Worm (Caenorhabditis elegans) whole organism, L3 larva: ENCODE data around the gene Y54F10AM.15.

Experiments
- ZK546.5 ChIP-seq: sonication (generic microtip); optimal IDR thresholded peaks from 2 replicates; lab custom pipeline; 2017; ENCODE audit warnings: missing biosample characterization, missing genetic modification characterization
- aly-2 ChIP-seq: fragments of 150-350 bp; optimal IDR thresholded peaks from 2 replicates; lab custom pipeline; 2014; ENCODE audit warnings: missing biosample characterization, missing genetic modification characterization
- ama-1 ChIP-seq: fragments of 150-350 bp; optimal IDR thresholded peaks from 2 replicates; lab custom pipeline; 2018
- ceh-16 ChIP-seq: sonication (generic microtip); optimal IDR thresholded peaks from 2 replicates; lab custom pipeline; 2017; ENCODE audit warnings: missing biosample characterization, missing genetic modification characterization
- ceh-28 ChIP-seq: fragments of 150-350 bp; optimal IDR thresholded peaks from 2 replicates; lab custom pipeline; 2014; ENCODE audit warnings: missing biosample characterization, missing genetic modification reagents, missing genetic modification characterization
- ceh-82 ChIP-seq: fragments of 150-350 bp; optimal IDR thresholded peaks from 2 replicates; lab custom pipeline; 2014; ENCODE audit warnings: missing biosample characterization, missing genetic modification characterization
- ceh-9 ChIP-seq: sonication (generic microtip); optimal IDR thresholded peaks from 2 replicates; lab custom pipeline; 2018; ENCODE audit warnings: missing biosample characterization, missing genetic modification characterization
- daf-12 ChIP-seq: fragments of 150-350 bp; optimal IDR thresholded peaks from 2 replicates; lab custom pipeline; 2014; ENCODE audit warnings: missing biosample characterization, missing genetic modification reagents, missing genetic modification characterization
- egl-27 ChIP-seq: sonication (generic microtip); optimal IDR thresholded peaks from 4 replicates; lab custom pipeline; 2017; ENCODE audit warnings: missing biosample characterization, missing genetic modification reagents, missing genetic modification characterization
- elt-1 ChIP-seq: fragments of 150-350 bp; optimal IDR thresholded peaks from 2 replicates; lab custom pipeline; 2014; ENCODE audit warnings: missing biosample characterization, missing genetic modification characterization
- elt-2 ChIP-seq: sonication (generic microtip); optimal IDR thresholded peaks from 2 replicates; lab custom pipeline; 2016; ENCODE audit warnings: missing genetic modification reagents, mild to moderate bottlenecking, missing genetic modification characterization, missing compliant biosample characterization
- elt-3 ChIP-seq, 3 experiments: fragments of 150-350 bp in 1 of 3; sonication (generic microtip) in 2 of 3; optimal IDR thresholded peaks; 2 replicates in 2 of 3; 4 replicates in 1 of 3; lab custom pipeline; 2014 to 2017; ENCODE audit warnings: missing biosample characterization in 3 of 3, missing genetic modification characterization in 3 of 3
- eor-1 ChIP-seq, 2 experiments: fragments of 150-350 bp; optimal IDR thresholded peaks; 2 replicates each; lab custom pipeline; 2014 to 2018; ENCODE audit warnings: missing biosample characterization in 2 of 2, missing genetic modification characterization in 2 of 2
- fkh-10 ChIP-seq: sonication (generic microtip); optimal IDR thresholded peaks from 2 replicates; lab custom pipeline; 2017; ENCODE audit warnings: missing biosample characterization, missing genetic modification reagents, missing genetic modification characterization
- fkh-2 ChIP-seq: fragments of 150-350 bp; optimal IDR thresholded peaks from 2 replicates; lab custom pipeline; 2014; ENCODE audit warnings: missing biosample characterization, missing genetic modification reagents, missing genetic modification characterization
- fos-1 ChIP-seq: fragments of 150-350 bp; optimal IDR thresholded peaks from 2 replicates; lab custom pipeline; 2014; ENCODE audit warnings: missing biosample characterization, missing genetic modification characterization
- hmg-11 ChIP-seq: sonication (generic microtip); optimal IDR thresholded peaks from 2 replicates; lab custom pipeline; 2016; ENCODE audit warnings: missing genetic modification characterization, missing compliant biosample characterization
- jun-1 ChIP-seq: fragments of 150-350 bp; optimal IDR thresholded peaks from 2 replicates; lab custom pipeline; 2014; ENCODE audit warnings: missing biosample characterization, missing genetic modification reagents, missing genetic modification characterization
- lin-15B ChIP-seq: fragments of 150-350 bp; optimal IDR thresholded peaks from 2 replicates; lab custom pipeline; 2014; ENCODE audit warnings: missing biosample characterization, missing genetic modification characterization
- lin-39 ChIP-seq: fragments of 150-350 bp; optimal IDR thresholded peaks from 2 replicates; lab custom pipeline; 2018; ENCODE audit warnings: missing biosample characterization, missing genetic modification reagents, missing genetic modification characterization
- mml-1 ChIP-seq: fragments of 150-350 bp; sonication (generic microtip); optimal IDR thresholded peaks from 3 replicates; lab custom pipeline; 2014; ENCODE audit warnings: missing biosample characterization, missing genetic modification characterization
- nfya-1 ChIP-seq: sonication (generic microtip); optimal IDR thresholded peaks from 2 replicates; lab custom pipeline; 2017; ENCODE audit warnings: missing genetic modification characterization, mild to moderate bottlenecking, missing compliant biosample characterization, antibody characterized with exemption, moderate library complexity; ENCODE audit not compliant: insufficient read depth
- nhr-11 ChIP-seq: fragments of 150-350 bp; optimal IDR thresholded peaks from 2 replicates; lab custom pipeline; 2014; ENCODE audit warnings: missing biosample characterization, missing genetic modification characterization
- nhr-23 ChIP-seq: fragments of 150-350 bp; optimal IDR thresholded peaks from 2 replicates; lab custom pipeline; 2014; ENCODE audit warnings: missing biosample characterization, missing genetic modification reagents, missing genetic modification characterization
- nhr-25 ChIP-seq: sonication (generic microtip); optimal IDR thresholded peaks from 2 replicates; lab custom pipeline; 2017; ENCODE audit warnings: missing biosample characterization, missing genetic modification characterization
- nhr-28 ChIP-seq: fragments of 150-350 bp; optimal IDR thresholded peaks from 2 replicates; lab custom pipeline; 2014; ENCODE audit warnings: missing biosample characterization, missing genetic modification characterization
- nhr-43 ChIP-seq: sonication (generic microtip); optimal IDR thresholded peaks from 2 replicates; lab custom pipeline; 2016; ENCODE audit warnings: mild to moderate bottlenecking, missing genetic modification characterization, missing compliant biosample characterization; ENCODE audit not compliant: poor library complexity, severe bottlenecking
- nhr-67 ChIP-seq: fragments of 150-350 bp; optimal IDR thresholded peaks from 2 replicates; lab custom pipeline; 2014; ENCODE audit warnings: missing biosample characterization, missing genetic modification characterization
- nhr-77 ChIP-seq: fragments of 150-350 bp; optimal IDR thresholded peaks from 2 replicates; lab custom pipeline; 2014; ENCODE audit warnings: missing biosample characterization, missing genetic modification characterization
- pha-4 ChIP-seq: fragments of 150-350 bp; optimal IDR thresholded peaks from 2 replicates; lab custom pipeline; 2014; ENCODE audit warnings: missing biosample characterization, missing genetic modification reagents, missing genetic modification characterization
- pqm-1 ChIP-seq: fragments of 150-350 bp; optimal IDR thresholded peaks from 2 replicates; lab custom pipeline; 2017; ENCODE audit warnings: missing biosample characterization, missing genetic modification characterization, inconsistent platforms
- sea-2 ChIP-seq: fragments of 150-350 bp; sonication (generic microtip); optimal IDR thresholded peaks from 4 replicates; lab custom pipeline; 2014; ENCODE audit warnings: missing biosample characterization, missing genetic modification reagents, missing genetic modification characterization
- skn-1 ChIP-seq: fragments of 150-350 bp; optimal IDR thresholded peaks from 2 replicates; lab custom pipeline; 2014; ENCODE audit warnings: missing biosample characterization, missing genetic modification characterization
- snpc-4 ChIP-seq: fragments of 150-350 bp; optimal IDR thresholded peaks from 2 replicates; lab custom pipeline; 2014; ENCODE audit warnings: missing biosample characterization, missing genetic modification characterization
- tbx-2 ChIP-seq: sonication (generic microtip); optimal IDR thresholded peaks from 2 replicates; lab custom pipeline; 2016; ENCODE audit warnings: mild to moderate bottlenecking, missing genetic modification characterization, missing compliant biosample characterization
- unc-39 ChIP-seq: sonication (generic microtip); optimal IDR thresholded peaks from 4 replicates; lab custom pipeline; 2017; ENCODE audit warnings: missing biosample characterization, missing genetic modification characterization
- unc-62 ChIP-seq: fragments of 150-350 bp; sonication (generic microtip); optimal IDR thresholded peaks from 4 replicates; lab custom pipeline; 2014; ENCODE audit warnings: missing biosample characterization, missing genetic modification reagents, missing genetic modification characterization
- zag-1 ChIP-seq: fragments of 150-350 bp; optimal IDR thresholded peaks from 2 replicates; lab custom pipeline; 2014; ENCODE audit warnings: missing biosample characterization, missing genetic modification characterization
- ztf-4 ChIP-seq: fragments of 150-350 bp; optimal IDR thresholded peaks from 2 replicates; lab custom pipeline; 2014; ENCODE audit warnings: missing biosample characterization, missing genetic modification characterization

Gene Y54F10AM.15

ce11 chrIII:2508518-2508917 is 20.0 kb downstream of the Y54F10AM.15 start, which contains the start of gene Y54F10AM.6:
Gene Y54F10AM.6, plus strand, starts transcription at chrIII:2508818.
- TF ChIP-seq nhr-11 (tag; lab: Kevin White, UChicago) = no peak
- no peak for TF ChIP-seq aly-2 (tag; lab: Kevin White, UChicago)
- TF ChIP-seq nhr-43 (tag; lab: Kevin White, UChicago) = no peak
- TF ChIP-seq unc-39 = no peak
- no peak for TF ChIP-seq nhr-25

ce11 chrIII:2507938-2508337 is 20.5 kb downstream of the Y54F10AM.15 start, which contains the start of gene Y54F10AM.8:
Gene Y54F10AM.8, minus strand, starts transcription at chrIII:2507972.
- peak; percentile 33 for TF ChIP-seq pha-4 (tag; lab: Kevin White, UChicago)
- TF ChIP-seq unc-62 (GFP tag; lab: Kevin White, UChicago) = no peak
- no peak for TF ChIP-seq daf-12 (tag; lab: Kevin White, UChicago)
- TF ChIP-seq tbx-2 (tag; lab: Kevin White, UChicago) = no peak
- TF ChIP-seq nhr-77 (tag; lab: Kevin White, UChicago) = no peak
- peak; percentile 98 for TF ChIP-seq elt-2
- TF ChIP-seq pqm-1 (tag; lab: Kevin White, UChicago) = peak; percentile 86
- TF ChIP-seq lin-39 = no peak
- TF ChIP-seq eor-1 (tag; optimal IDR thresholded peaks at IDR 0.05; lab: Kevin White, UChicago) = no peak
- no peak for TF ChIP-seq lin-15B (tag; lab: Kevin White, UChicago)
- no peak for TF ChIP-seq elt-1
- TF ChIP-seq ceh-16 (tag; lab: Kevin White, UChicago) = no peak
- TF ChIP-seq zag-1 (tag; lab: Kevin White, UChicago) = no peak
- no peak for TF ChIP-seq fkh-10 (GFP tag; lab: Kevin White, UChicago)
- no peak for TF ChIP-seq fos-1
- TF ChIP-seq jun-1 (tag; lab: Kevin White, UChicago) = peak; percentile 49
- peak; percentile 48 for TF ChIP-seq skn-1 (tag; lab: Kevin White, UChicago)
- TF ChIP-seq elt-3 (tag; optimal IDR thresholded peaks at IDR 0.05; lab: Kevin White, UChicago) = no peak
- no peak for TF ChIP-seq ceh-82
- TF ChIP-seq sea-2 (GFP tag; lab: Kevin White, UChicago) = no peak
- TF ChIP-seq nhr-67 = no peak

- TF ChIP-seq nhr-67 (no peak), nfya-1 (tag; lab: Kevin White, UChicago) (peak; percentile 62)
These were observed 22.0 kb downstream of the Y54F10AM.15 start for ce11 chrIII:2506463-2506862.

ce11 chrIII:2487046-2487760 is 41.3 kb downstream of the Y54F10AM.15 start, which contains the start of gene Y54F10AL.1:
Gene Y54F10AL.1, plus strand, starts transcription at chrIII:2487710.
- TF ChIP-seq nfya-1 (tag; lab: Kevin White, UChicago) (peak; percentile 2), nhr-28 (tag; lab: Kevin White, UChicago) (no peak), lin-15B (tag; lab: Kevin White, UChicago) (peak; percentile 39), ztf-4 (tag; lab: Kevin White, UChicago) (no peak), pqm-1 (tag; lab: Kevin White, UChicago) (no peak), ceh-16 (tag; lab: Kevin White, UChicago) (no peak), nhr-23 (peak; percentile 2), tbx-2 (tag; lab: Kevin White, UChicago) (no peak)

- TF ChIP-seq elt-2 = no peak
- no peak for TF ChIP-seq mml-1 (tag; lab: Kevin White, UChicago)
- TF ChIP-seq ceh-28 (tag; lab: Kevin White, UChicago) = peak; percentile 78
These were observed 45.7 kb downstream of the Y54F10AM.15 start for ce11 chrIII:2482754-2483153.

- TF ChIP-seq ama-1 (lab: Kevin White, UChicago) (no peak), pqm-1 (tag; lab: Kevin White, UChicago) (no peak), ceh-9 (no peak), unc-39 (no peak), egl-27 (no peak), snpc-4 (no peak), nhr-67 (no peak), hmg-11 (tag; lab: Kevin White, UChicago) (no peak), ZK546.5 (tag; lab: Kevin White, UChicago) (no peak), fkh-2 (no peak), nhr-77 (tag; lab: Kevin White, UChicago) (no peak)
These were observed 46.3 kb downstream of the Y54F10AM.15 start for ce11 chrIII:2482171-2482570.
